Worm (Caenorhabditis elegans): ENCODE measurements around the gene T19D12.6.
A peak's percentile ranks its signal among the peaks of the same experiment; 100 is the strongest.

T19D12.6 gene

DNA sequence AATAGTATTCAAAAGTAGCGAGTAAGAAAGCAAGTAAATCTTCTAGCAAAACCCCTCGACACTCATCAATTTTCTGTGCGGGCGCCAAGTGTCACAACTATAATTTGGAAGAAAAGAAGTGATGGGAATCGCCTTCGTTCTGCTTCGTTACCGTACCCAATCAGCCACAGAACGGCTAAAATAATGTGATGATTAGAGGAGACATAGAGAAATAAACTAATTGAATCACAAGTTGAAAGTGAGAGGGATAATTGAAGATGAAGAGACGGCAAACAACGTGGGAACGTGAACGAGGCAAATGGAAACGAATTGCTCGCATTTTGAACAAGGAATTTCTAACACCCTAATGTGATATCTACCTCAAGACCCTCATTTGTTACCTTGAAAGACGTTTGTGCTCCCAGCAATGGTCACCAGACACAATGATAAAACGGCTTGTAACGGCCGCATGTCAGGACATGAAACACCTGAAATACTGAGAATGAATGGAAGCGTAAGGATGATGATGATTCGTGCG lies at the start of gene T19D12.6:
Gene T19D12.6 (minus strand): TSS at position 467 of the 517 bp plus-strand sequence.
- TF ChIP-seq ztf-4 (tag; optimal IDR thresholded peaks at IDR 0.05) (no peak), lin-11 (tag; optimal IDR thresholded peaks at IDR 0.05) (no peak), mab-5 (tag; optimal IDR thresholded peaks at IDR 0.05) (no peak), ztf-11 (tag; optimal IDR thresholded peaks at IDR 0.05) (no peak), nhr-129 (tag; optimal IDR thresholded peaks at IDR 0.05) (no peak), fos-1 (tag; optimal IDR thresholded peaks at IDR 0.05) (no peak), nhr-23 (tag; optimal IDR thresholded peaks at IDR 0.05) (no peak), crh-2 (tag; optimal IDR thresholded peaks at IDR 0.05) (no peak), unc-39 (tag; optimal IDR thresholded peaks at IDR 0.05) (no peak), nhr-6 (tag; optimal IDR thresholded peaks at IDR 0.05) (no peak), peb-1 (tag; optimal IDR thresholded peaks at IDR 0.05) (no peak), ceh-82 (tag; optimal IDR thresholded peaks at IDR 0.05) (no peak), zag-1 (tag; optimal IDR thresholded peaks at IDR 0.05) (no peak), sma-9 (GFP tag; optimal IDR thresholded peaks at IDR 0.05) (no peak), sma-9 (tag; optimal IDR thresholded peaks at IDR 0.05) (no peak), mdl-1 (tag; optimal IDR thresholded peaks at IDR 0.05) (no peak), mbf-1 (tag; optimal IDR thresholded peaks at IDR 0.05) (no peak), unc-62 (GFP tag; optimal IDR thresholded peaks at IDR 0.05) (no peak), alr-1 (tag; optimal IDR thresholded peaks at IDR 0.05) (no peak), lsy-2 (tag; optimal IDR thresholded peaks at IDR 0.05) (no peak), nhr-12 (tag; optimal IDR thresholded peaks at IDR 0.05) (no peak)

DNA sequence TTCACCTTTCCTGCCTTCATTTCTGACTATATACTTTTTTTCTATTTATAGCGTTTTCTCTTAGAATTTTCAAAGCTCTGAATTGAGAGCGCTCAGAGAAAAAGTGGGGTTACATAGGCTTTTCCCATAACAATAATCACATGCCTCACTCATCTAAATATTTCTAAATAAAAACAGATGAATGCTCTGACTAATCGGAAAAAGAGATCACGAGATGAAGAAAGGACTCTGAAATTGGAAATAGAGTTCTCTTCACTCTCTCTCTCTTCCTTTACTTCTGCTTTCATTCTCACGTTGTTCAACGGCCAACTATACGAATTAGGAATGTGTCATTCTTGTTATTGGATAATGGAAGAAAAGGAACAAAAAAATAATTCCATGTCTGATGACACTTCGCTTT lies 46.2 kb upstream of the T19D12.6 start:
- TF ChIP-seq lsy-2 (tag; optimal IDR thresholded peaks at IDR 0.05) = peak in 1 of 2 experiments; percentile 42
- peak; percentile 9 for TF ChIP-seq nhr-21 (tag; optimal IDR thresholded peaks at IDR 0.05)
- TF ChIP-seq nhr-77 (tag; optimal IDR thresholded peaks at IDR 0.05) = no peak
- TF ChIP-seq aly-2 (tag; optimal IDR thresholded peaks at IDR 0.05) = no peak
- TF ChIP-seq fos-1 (tag; optimal IDR thresholded peaks at IDR 0.05) = no peak
- peak; percentile 35 for TF ChIP-seq sma-9 (GFP tag; optimal IDR thresholded peaks at IDR 0.05)
- no peak for TF ChIP-seq sma-9 (tag; optimal IDR thresholded peaks at IDR 0.05)
- peak; percentile 70 for TF ChIP-seq C34F6.9 (tag; optimal IDR thresholded peaks at IDR 0.05)
- peak; percentile 26 for TF ChIP-seq crh-2 (tag; optimal IDR thresholded peaks at IDR 0.05)

DNA sequence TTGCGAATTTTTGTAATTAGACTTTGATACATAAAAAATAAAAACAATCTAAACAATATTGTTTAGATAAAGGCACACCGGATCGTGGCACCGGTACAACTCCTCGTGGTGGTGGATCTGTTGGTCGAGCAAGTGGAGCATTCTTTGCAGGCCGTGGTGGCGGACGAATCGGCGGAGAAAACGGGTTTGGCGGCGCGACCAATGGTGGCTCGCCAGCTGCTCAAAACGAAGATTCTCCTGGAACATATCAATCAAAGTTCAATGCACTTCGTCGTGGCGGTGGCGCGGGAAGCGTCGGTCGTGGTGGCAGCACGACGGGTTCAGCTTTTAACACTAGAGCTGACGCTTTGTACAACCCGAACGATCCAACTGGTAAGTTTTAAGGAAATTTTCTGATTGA lies 43.0 kb upstream of the T19D12.6 start:
- TF ChIP-seq mab-5 (tag; optimal IDR thresholded peaks at IDR 0.05) (no peak), C34F6.9 (tag; optimal IDR thresholded peaks at IDR 0.05) (no peak), nhr-25 (tag; optimal IDR thresholded peaks at IDR 0.05) (no peak), mbf-1 (tag; optimal IDR thresholded peaks at IDR 0.05) (no peak)

ce11 chrII:6683663-6684285 lies 40.9 kb upstream of the T19D12.6 start, which contains the start of gene gyf-1:
Gene gyf-1, plus strand, starts transcription at chrII:6684235.
- TF ChIP-seq nhr-12 (tag; optimal IDR thresholded peaks at IDR 0.05) (no peak), sma-3 (GFP tag; optimal IDR thresholded peaks at IDR 0.05) (no peak), dmd-4 (tag; optimal IDR thresholded peaks at IDR 0.05) (no peak), nhr-21 (tag; optimal IDR thresholded peaks at IDR 0.05) (no peak), nhr-129 (tag; optimal IDR thresholded peaks at IDR 0.05) (peak; percentile 31), mab-5 (tag; optimal IDR thresholded peaks at IDR 0.05) (no peak), mdl-1 (tag; optimal IDR thresholded peaks at IDR 0.05) (no peak), nhr-10 (tag; optimal IDR thresholded peaks at IDR 0.05) (no peak), elt-1 (tag; optimal IDR thresholded peaks at IDR 0.05) (no peak), nhr-237 (tag; optimal IDR thresholded peaks at IDR 0.05) (no peak), ztf-11 (tag; optimal IDR thresholded peaks at IDR 0.05) (no peak), ceh-16 (tag; optimal IDR thresholded peaks at IDR 0.05) (no peak), nhr-23 (tag; optimal IDR thresholded peaks at IDR 0.05) (no peak), unc-39 (tag; optimal IDR thresholded peaks at IDR 0.05) (no peak), skn-1 (tag; optimal IDR thresholded peaks at IDR 0.05) (no peak), nhr-6 (tag; optimal IDR thresholded peaks at IDR 0.05) (no peak), gmeb-1 (tag; optimal IDR thresholded peaks at IDR 0.05) (no peak), unc-55 (GFP tag; optimal IDR thresholded peaks at IDR 0.05) (peak; percentile 43), Y55F3AM.14 (GFP tag; optimal IDR thresholded peaks at IDR 0.05) (no peak), lin-39 (tag; optimal IDR thresholded peaks at IDR 0.05) (no peak), aly-2 (tag; optimal IDR thresholded peaks at IDR 0.05) (no peak), F13H6.1 (tag; optimal IDR thresholded peaks at IDR 0.05) (peak; percentile 34), lin-13 (GFP tag; optimal IDR thresholded peaks at IDR 0.05) (no peak), nhr-25 (tag; optimal IDR thresholded peaks at IDR 0.05) (no peak), lsy-2 (tag; optimal IDR thresholded peaks at IDR 0.05) (peak in 1 of 2 experiments; percentile 51), zag-1 (tag; optimal IDR thresholded peaks at IDR 0.05) (no peak), ceh-82 (tag; optimal IDR thresholded peaks at IDR 0.05) (no peak), fos-1 (tag; optimal IDR thresholded peaks at IDR 0.05) (peak; percentile 44), peb-1 (tag; optimal IDR thresholded peaks at IDR 0.05) (no peak), sem-4 (tag; optimal IDR thresholded peaks at IDR 0.05) (no peak), lin-11 (tag; optimal IDR thresholded peaks at IDR 0.05) (peak; percentile 14), C34F6.9 (tag; optimal IDR thresholded peaks at IDR 0.05) (peak; percentile 47), R02D3.7 (tag; optimal IDR thresholded peaks at IDR 0.05) (no peak), unc-62 (GFP tag; optimal IDR thresholded peaks at IDR 0.05) (no peak), snpc-4 (tag; optimal IDR thresholded peaks at IDR 0.05) (peak; percentile 21), crh-2 (tag; optimal IDR thresholded peaks at IDR 0.05) (peak; percentile 61)
